Worm (Caenorhabditis elegans) whole organism, mixed stage, embryonic: Measurements from ENCODE around the gene F21H7.3.

Source experiments
- M03D4.4 ChIP-seq: sonication (generic microtip); optimal IDR thresholded peaks from 2 replicates; lab custom pipeline; 2017; ENCODE audit warnings: mild to moderate bottlenecking, missing genetic modification characterization, missing compliant biosample characterization
- ceh-39 ChIP-seq: fragments of 150-350 bp; optimal IDR thresholded peaks from 2 replicates; lab custom pipeline; 2014; ENCODE audit warnings: missing biosample characterization, missing genetic modification characterization
- elt-1 ChIP-seq: sonication (generic microtip); optimal IDR thresholded peaks from 2 replicates; lab custom pipeline; 2017; ENCODE audit warnings: missing genetic modification characterization, mild to moderate bottlenecking, missing compliant biosample characterization, antibody characterized with exemption, moderate library complexity, borderline replicate concordance; ENCODE audit not compliant: insufficient read depth
- ham-2 ChIP-seq: fragments of 200-800 bp; sonication (Bioruptor generic); optimal IDR thresholded peaks from 2 replicates; lab custom pipeline; 2018; ENCODE audit warnings: mild to moderate bottlenecking, missing genetic modification characterization, missing compliant biosample characterization
- mab-5 ChIP-seq: fragments of 150-350 bp; optimal IDR thresholded peaks from 2 replicates; lab custom pipeline; 2014; ENCODE audit warnings: missing biosample characterization, missing genetic modification characterization
- mep-1 ChIP-seq: fragments of 150-350 bp; optimal IDR thresholded peaks from 2 replicates; lab custom pipeline; 2017; ENCODE audit warnings: missing biosample characterization, missing genetic modification reagents, missing genetic modification characterization, inconsistent platforms
- mls-2 ChIP-seq: sonication (generic microtip); optimal IDR thresholded peaks from 2 replicates; lab custom pipeline; 2016; ENCODE audit warnings: mild to moderate bottlenecking, missing genetic modification characterization, moderate library complexity, missing compliant biosample characterization
- nhr-12 ChIP-seq: fragments of 150-350 bp; optimal IDR thresholded peaks from 2 replicates; lab custom pipeline; 2014; ENCODE audit warnings: missing biosample characterization, missing genetic modification characterization
- nhr-237 ChIP-seq: fragments of 150-350 bp; optimal IDR thresholded peaks from 2 replicates; lab custom pipeline; 2014; ENCODE audit warnings: missing biosample characterization, missing genetic modification characterization
- nhr-76 ChIP-seq: sonication (generic microtip); optimal IDR thresholded peaks from 2 replicates; lab custom pipeline; 2017; ENCODE audit warnings: missing biosample characterization, missing genetic modification characterization
- pha-4 ChIP-seq: fragments of 150-350 bp; optimal IDR thresholded peaks from 2 replicates; lab custom pipeline; 2018; ENCODE audit warnings: missing biosample characterization, missing genetic modification reagents, missing genetic modification characterization
- snpc-4 ChIP-seq: fragments of 150-350 bp; optimal IDR thresholded peaks from 2 replicates; lab custom pipeline; 2014; ENCODE audit warnings: missing biosample characterization, missing genetic modification characterization
- unc-39 ChIP-seq: fragments of 150-350 bp; optimal IDR thresholded peaks from 2 replicates; lab custom pipeline; 2014; ENCODE audit warnings: missing biosample characterization, missing genetic modification characterization
- unc-62 ChIP-seq: fragments of 150-350 bp; optimal IDR thresholded peaks from 2 replicates; lab custom pipeline; 2014; ENCODE audit warnings: missing biosample characterization, missing genetic modification reagents, missing genetic modification characterization

ce11 chrV:16183357-16183756, 51.7 kb downstream of the F21H7.3 start, which contains the start of gene srz-14:
- no peak for TF ChIP-seq nhr-237
- TF ChIP-seq nhr-12 (tag; lab: Kevin White, UChicago) = no peak
- no peak for TF ChIP-seq mep-1 (tag; lab: Kevin White, UChicago)
- no peak for TF ChIP-seq ceh-39
- no peak for TF ChIP-seq M03D4.4 (tag; lab: Kevin White, UChicago)
- no peak for TF ChIP-seq nhr-76 (tag; lab: Kevin White, UChicago)
- no peak for TF ChIP-seq elt-1 (tag; lab: Kevin White, UChicago)
- TF ChIP-seq ham-2 = no peak
- no peak for TF ChIP-seq mab-5
- TF ChIP-seq mls-2 (tag; lab: Kevin White, UChicago) = no peak
- TF ChIP-seq snpc-4 (tag; lab: Kevin White, UChicago) = no peak
- TF ChIP-seq pha-4 (tag; lab: Kevin White, UChicago) = no peak
- TF ChIP-seq unc-62 (GFP tag; lab: Kevin White, UChicago) = no peak
- TF ChIP-seq unc-39 = no peak
